Fruit fly (Drosophila melanogaster): Measurements from ENCODE around the gene Gr22f.
A peak's percentile ranks its signal among the peaks of the same experiment; 100 is the strongest.

Gene Gr22f

dm6 chr2L:1727162-1727825 lies 29.0 kb downstream of the Gr22f start:
- TF ChIP-seq CG32264 (GFP tag; optimal IDR thresholded peaks at IDR 0.05) (no peak), Sp1 (GFP tag; optimal IDR thresholded peaks at IDR 0.05) (no peak), woc (GFP tag; optimal IDR thresholded peaks at IDR 0.05) (no peak), Hnf4 (GFP tag; optimal IDR thresholded peaks at IDR 0.05) (no peak), dl (GFP tag; optimal IDR thresholded peaks at IDR 0.05; ENCODE audit: insufficient read depth in 1 of 2, partially characterized antibody in 2 of 2) (peak; percentile 54 to 61), Hr83 (GFP tag; optimal IDR thresholded peaks at IDR 0.05; ENCODE audit: poor library complexity, severe bottlenecking) (peak; percentile 30), usp (GFP tag; optimal IDR thresholded peaks at IDR 0.05) (no peak), Myc (optimal IDR thresholded peaks at IDR 0.05) (no peak), Dif (GFP tag; optimal IDR thresholded peaks at IDR 0.05; ENCODE audit: partially characterized antibody) (peak; percentile 69), CG9705 (GFP tag; optimal IDR thresholded peaks at IDR 0.05) (no peak), br (GFP tag; optimal IDR thresholded peaks at IDR 0.05) (no peak)

dm6 chr2L:1724592-1724940 lies 31.7 kb downstream of the Gr22f start:
- TF ChIP-seq jim (GFP tag; optimal IDR thresholded peaks at IDR 0.05), result no peak
- TF ChIP-seq Hnf4 (GFP tag; optimal IDR thresholded peaks at IDR 0.05), result no peak
- no peak for TF ChIP-seq h (GFP tag; optimal IDR thresholded peaks at IDR 0.05)
- no peak for TF ChIP-seq GATAd (GFP tag; optimal IDR thresholded peaks at IDR 0.05)
- TF ChIP-seq dmrt93B (GFP tag; optimal IDR thresholded peaks at IDR 0.05), result no peak
- no peak for TF ChIP-seq Hr78 (GFP tag; optimal IDR thresholded peaks at IDR 0.05)
- no peak for TF ChIP-seq CG9705 (GFP tag; optimal IDR thresholded peaks at IDR 0.05)
- no peak for TF ChIP-seq Mio (GFP tag; optimal IDR thresholded peaks at IDR 0.05)
- no peak for TF ChIP-seq Hr83 (GFP tag; optimal IDR thresholded peaks at IDR 0.05; ENCODE audit: poor library complexity, severe bottlenecking)
- no peak for TF ChIP-seq rgr (GFP tag; optimal IDR thresholded peaks at IDR 0.05)
- no peak for TF ChIP-seq brk (GFP tag; optimal IDR thresholded peaks at IDR 0.05)

dm6 chr2L:1723937-1724591 lies 32.2 kb downstream of the Gr22f start, which contains the start of gene Rim2:
TSS of gene Rim2 (minus strand) at chr2L:1724388.
- peak; percentile 53 for TF ChIP-seq Sp1 (GFP tag; optimal IDR thresholded peaks at IDR 0.05)
- no peak for TF ChIP-seq Vsx2 (GFP tag; optimal IDR thresholded peaks at IDR 0.05; ENCODE audit: partially characterized antibody)
- TF ChIP-seq dl (GFP tag; optimal IDR thresholded peaks at IDR 0.05; ENCODE audit: insufficient read depth in 1 of 2, partially characterized antibody in 2 of 2), result no peak
- TF ChIP-seq ey (GFP tag; optimal IDR thresholded peaks at IDR 0.05), result no peak
- peak in 1 of 2 experiments; percentile 15 for TF ChIP-seq foxo (GFP tag; optimal IDR thresholded peaks at IDR 0.05)
- peak; percentile 44 for TF ChIP-seq brk (GFP tag; optimal IDR thresholded peaks at IDR 0.05)
- TF ChIP-seq CG32264 (GFP tag; optimal IDR thresholded peaks at IDR 0.05), result no peak
- TF ChIP-seq h (GFP tag; optimal IDR thresholded peaks at IDR 0.05), result peak; percentile 17
- TF ChIP-seq Myc (optimal IDR thresholded peaks at IDR 0.05), result peak; percentile 10
- TF ChIP-seq Rel (GFP tag; optimal IDR thresholded peaks at IDR 0.05), result no peak
- TF ChIP-seq Rel (tag; optimal IDR thresholded peaks at IDR 0.05), result peak; percentile 87
- peak; percentile 16 for TF ChIP-seq HLH106 (tag; optimal IDR thresholded peaks at IDR 0.05)
- TF ChIP-seq rgr (GFP tag; optimal IDR thresholded peaks at IDR 0.05), result peak; percentile 45

- TF ChIP-seq h (GFP tag; optimal IDR thresholded peaks at IDR 0.05) (peak; percentile 9), woc (GFP tag; optimal IDR thresholded peaks at IDR 0.05) (peak; percentile 56), Jra (GFP tag; optimal IDR thresholded peaks at IDR 0.05) (no peak), foxo (GFP tag; optimal IDR thresholded peaks at IDR 0.05) (peak in 1 of 2 experiments; percentile 18), fru (GFP tag; optimal IDR thresholded peaks at IDR 0.05) (peak; percentile 38), ey (GFP tag; optimal IDR thresholded peaks at IDR 0.05) (peak; percentile 15), Hnf4 (GFP tag; optimal IDR thresholded peaks at IDR 0.05) (no peak), psq (GFP tag; optimal IDR thresholded peaks at IDR 0.05) (no peak)
Observed at dm6 chr2L:1723135-1723936, 32.9 kb downstream of the Gr22f start.

- TF ChIP-seq CG9705 (GFP tag; optimal IDR thresholded peaks at IDR 0.05) (no peak), usp (GFP tag; optimal IDR thresholded peaks at IDR 0.05) (no peak), tai (GFP tag; optimal IDR thresholded peaks at IDR 0.05) (no peak), brk (GFP tag; optimal IDR thresholded peaks at IDR 0.05) (no peak), GATAd (GFP tag; optimal IDR thresholded peaks at IDR 0.05) (no peak), foxo (GFP tag; optimal IDR thresholded peaks at IDR 0.05) (no peak), woc (GFP tag; optimal IDR thresholded peaks at IDR 0.05) (no peak), dmrt93B (GFP tag; optimal IDR thresholded peaks at IDR 0.05) (no peak), HLH106 (tag; optimal IDR thresholded peaks at IDR 0.05) (no peak), Dif (GFP tag; optimal IDR thresholded peaks at IDR 0.05; ENCODE audit: partially characterized antibody) (no peak), Mio (GFP tag; optimal IDR thresholded peaks at IDR 0.05) (no peak), br (GFP tag; optimal IDR thresholded peaks at IDR 0.05) (no peak)
Observed at dm6 chr2L:1722260-1722659, 34.0 kb downstream of the Gr22f start.

Measured in whole organism, wandering third instar larva.